Fruit fly (Drosophila melanogaster) whole organism, embryonic: ENCODE results near the gene DCP2.

ENCODE experiments used
- CG10431 ChIP-seq: fragments of 200-800 bp; sonication (Bioruptor generic); optimal IDR thresholded peaks from 3 replicates; lab custom pipeline; 2018; ENCODE audit warnings: missing biosample characterization, mild to moderate bottlenecking, missing genetic modification characterization
- CoRest ChIP-seq: fragments of 200-800 bp; sonication (Bioruptor generic); optimal IDR thresholded peaks from 3 replicates; lab custom pipeline; 2018; ENCODE audit warnings: missing biosample characterization, mild to moderate bottlenecking, missing genetic modification characterization, moderate library complexity
- Dfd ChIP-seq, 2 experiments: fragments of >200 bp; optimal IDR thresholded peaks; 2 replicates each; lab custom pipeline; 2017; ENCODE audit warnings: missing biosample characterization in 2 of 2, missing genetic modification characterization in 2 of 2
- Mes4 ChIP-seq: fragments of 200-800 bp; sonication (Bioruptor generic); optimal IDR thresholded peaks from 2 replicates; lab custom pipeline; 2016; ENCODE audit warnings: missing biosample characterization, missing genetic modification characterization
- Ptx1 ChIP-seq: fragments of 200-800 bp; sonication (Bioruptor generic); IDR thresholded peaks from 2 replicates; pipeline ENCODE4 v1.3.6; 2022; ENCODE audit warnings: missing biosample characterization, missing genetic modification characterization
- gcm ChIP-seq: fragments of 200-800 bp; sonication (Bioruptor generic); optimal IDR thresholded peaks from 2 replicates; lab custom pipeline; 2019; ENCODE audit warnings: missing biosample characterization, mild to moderate bottlenecking, missing genetic modification characterization, moderate library complexity
- pzg ChIP-seq: fragments of 200-800 bp; sonication (Bioruptor generic); optimal IDR thresholded peaks from 3 replicates; lab custom pipeline; 2018; ENCODE audit warnings: missing biosample characterization, mild to moderate bottlenecking, missing genetic modification characterization, moderate library complexity
- salm ChIP-seq: fragments of 200-800 bp; sonication (Bioruptor generic); optimal IDR thresholded peaks from 2 replicates; lab custom pipeline; 2018; ENCODE audit warnings: missing biosample characterization, mild to moderate bottlenecking, missing genetic modification characterization
- slbo ChIP-seq: fragments of 200-800 bp; sonication (Bioruptor generic); IDR thresholded peaks from 2 replicates; pipeline ENCODE4 v1.3.6; 2022; ENCODE audit warnings: missing biosample characterization, missing genetic modification characterization
- toy ChIP-seq: fragments of 200-800 bp; sonication (Bioruptor generic); IDR thresholded peaks from 2 replicates; pipeline ENCODE4 v1.3.6; 2022; ENCODE audit warnings: missing biosample characterization, missing genetic modification characterization

DNA sequence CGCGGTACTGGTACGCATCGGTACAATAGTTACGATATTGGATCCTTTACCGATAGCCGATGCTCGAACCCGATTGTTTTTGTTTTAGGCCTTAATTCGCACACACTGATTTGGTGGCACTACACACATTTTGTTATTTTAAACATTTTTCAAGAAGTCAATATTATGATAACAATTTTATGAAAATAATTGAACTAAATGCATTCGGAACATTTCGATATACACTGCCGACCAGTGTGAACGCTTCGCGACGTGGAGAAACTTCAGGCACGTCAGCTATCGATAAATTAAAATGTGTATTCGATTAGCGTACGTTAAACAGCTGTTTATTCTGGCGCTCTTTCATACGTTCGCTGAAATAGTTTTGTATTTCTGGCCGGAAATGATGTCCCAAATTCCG, 5.9 kb upstream of the DCP2 start, which contains the start of gene CG12713:
- TF ChIP-seq CoRest (tag; lab: Kevin White, UChicago), result peak; percentile 57
- TF ChIP-seq salm (tag; lab: Kevin White, UChicago), result no peak
- TF ChIP-seq Dfd (GFP tag; optimal IDR thresholded peaks at IDR 0.05; lab: Kevin White, UChicago), result no peak
- no peak for TF ChIP-seq Ptx1 (GFP tag; lab: Robert Waterston, UW)
- no peak for TF ChIP-seq Mes4 (GFP tag; lab: Kevin White, UChicago)
- TF ChIP-seq toy (GFP tag; lab: Robert Waterston, UW), result no peak
- no peak for TF ChIP-seq CG10431
- TF ChIP-seq pzg (GFP tag; lab: Kevin White, UChicago), result peak; percentile 89
- peak; percentile 48 for TF ChIP-seq slbo (GFP tag; lab: Robert Waterston, UW)
- TF ChIP-seq gcm, result no peak
